Fruit fly (Drosophila melanogaster): Measurements from ENCODE around the gene Tgs1.

The Tgs1 gene

dm6 chr3R:18244171-18245043 lies 10.9 kb upstream of the Tgs1 start (continued):
- no peak for TF ChIP-seq B-H1 (GFP tag; IDR thresholded peaks at IDR 0.05)
- TF ChIP-seq Hsf (GFP tag; optimal IDR thresholded peaks at IDR 0.05): peak; percentile 7
- peak; percentile 32 for TF ChIP-seq CG2712 (tag; optimal IDR thresholded peaks at IDR 0.05)
- TF ChIP-seq danr (GFP tag; IDR thresholded peaks at IDR 0.05): no peak
- TF ChIP-seq CG2199 (GFP tag; IDR thresholded peaks at IDR 0.05): no peak
- TF ChIP-seq otp (GFP tag; IDR thresholded peaks at IDR 0.05): no peak
- no peak for TF ChIP-seq CG8089 (GFP tag; optimal IDR thresholded peaks at IDR 0.05)
- TF ChIP-seq CG17912 (GFP tag; optimal IDR thresholded peaks at IDR 0.05): no peak
- no peak for TF ChIP-seq CG8924 (tag; optimal IDR thresholded peaks at IDR 0.05)
- TF ChIP-seq CG9797 (GFP tag; optimal IDR thresholded peaks at IDR 0.05): no peak
- no peak for TF ChIP-seq Sox102F (GFP tag; optimal IDR thresholded peaks at IDR 0.05)
- TF ChIP-seq sd (tag; optimal IDR thresholded peaks at IDR 0.05): no peak
- TF ChIP-seq E2f2 (GFP tag; IDR thresholded peaks at IDR 0.05): no peak
- peak; percentile 41; the same call in 1 of the 4 replicates for TF ChIP-seq Dll (GFP tag; IDR thresholded peaks at IDR 0.05; ENCODE audit: partially characterized antibody)
- TF ChIP-seq MBD-R2 (GFP tag; IDR thresholded peaks at IDR 0.05): no peak; the same call in 1 of the 2 replicates
- TF ChIP-seq pnt (GFP tag; optimal IDR thresholded peaks at IDR 0.05): no peak
- TF ChIP-seq gfzf (GFP tag; optimal IDR thresholded peaks at IDR 0.05): no peak
- TF ChIP-seq lbe (GFP tag; optimal IDR thresholded peaks at IDR 0.05): peak; percentile 16
- no peak for TF ChIP-seq CG9609 (GFP tag; optimal IDR thresholded peaks at IDR 0.05)
- TF ChIP-seq CG14441 (GFP tag; IDR thresholded peaks at IDR 0.05): no peak
- peak; percentile 51 for TF ChIP-seq CG34376 (GFP tag; optimal IDR thresholded peaks at IDR 0.05)
- no peak for TF ChIP-seq Nf-YA (GFP tag; IDR thresholded peaks at IDR 0.05)
- TF ChIP-seq Ptx1 (GFP tag; IDR thresholded peaks at IDR 0.05): peak; percentile 29; the same call in 1 of the 2 replicates
- no peak for TF ChIP-seq sens-2 (GFP tag; IDR thresholded peaks at IDR 0.05)
- no peak for TF ChIP-seq btn (GFP tag; optimal IDR thresholded peaks at IDR 0.05)
- TF ChIP-seq CG2678 (tag; optimal IDR thresholded peaks at IDR 0.05): peak; percentile 16
- no peak for TF ChIP-seq usp (GFP tag; optimal IDR thresholded peaks at IDR 0.05)
- TF ChIP-seq Doc3 (GFP tag; IDR thresholded peaks at IDR 0.05; ENCODE audit: partially characterized antibody): 0 out of 3 replicates have a peak, but pooled peaks have one; percentile 29
- TF ChIP-seq Eip74EF (GFP tag; optimal IDR thresholded peaks at IDR 0.05): no peak
- no peak for TF ChIP-seq ems (GFP tag; optimal IDR thresholded peaks at IDR 0.05)
- TF ChIP-seq Oli (tag; optimal IDR thresholded peaks at IDR 0.05): peak; percentile 38
- no peak for TF ChIP-seq oc (tag; optimal IDR thresholded peaks at IDR 0.05)
- TF ChIP-seq HHEX (GFP tag; optimal IDR thresholded peaks at IDR 0.05): no peak
- TF ChIP-seq Hmx (GFP tag; optimal IDR thresholded peaks at IDR 0.05): no peak
- no peak for TF ChIP-seq CG1529 (GFP tag; optimal IDR thresholded peaks at IDR 0.05)
- TF ChIP-seq CG12299 (tag; optimal IDR thresholded peaks at IDR 0.05): no peak
- no peak for TF ChIP-seq slou (GFP tag; optimal IDR thresholded peaks at IDR 0.05)
- TF ChIP-seq CG7271 (tag; optimal IDR thresholded peaks at IDR 0.05): no peak
- no peak for TF ChIP-seq psq (GFP tag; optimal IDR thresholded peaks at IDR 0.05)
- peak; percentile 15 for TF ChIP-seq Deaf1 (tag; optimal IDR thresholded peaks at IDR 0.05)
- no peak for TF ChIP-seq Ada2b (GFP tag; IDR thresholded peaks at IDR 0.05)
- TF ChIP-seq Sin3A (optimal IDR thresholded peaks at IDR 0.05): no peak
- TF ChIP-seq CG10979 (tag; optimal IDR thresholded peaks at IDR 0.05): no peak
- TF ChIP-seq Taf1 (GFP tag; IDR thresholded peaks at IDR 0.05): peak; percentile 23; the same call in 1 of the 2 replicates
- TF ChIP-seq en (GFP tag; optimal IDR thresholded peaks at IDR 0.05): no peak
- TF ChIP-seq Atf3 (GFP tag; optimal IDR thresholded peaks at IDR 0.05): no peak
- peak; percentile 42 for TF ChIP-seq Hmr (GFP tag; optimal IDR thresholded peaks at IDR 0.05)
- TF ChIP-seq ERR (GFP tag; optimal IDR thresholded peaks at IDR 0.05): peak; percentile 69
- TF ChIP-seq CG6654 (GFP tag; optimal IDR thresholded peaks at IDR 0.05): no peak
- no peak for TF ChIP-seq eyg (GFP tag; optimal IDR thresholded peaks at IDR 0.05)
